Fruit fly (Drosophila melanogaster) whole organism, embryonic: ENCODE results near the gene CG6414.

Source experiments
- Aef1 ChIP-seq: fragments of 200-800 bp; sonication (Bioruptor generic); IDR thresholded peaks from 3 replicates; pipeline ENCODE4 v1.3.6; 2022; ENCODE audit warnings: missing biosample characterization, missing genetic modification characterization
- Awh ChIP-seq: fragments of 200-800 bp; sonication (Bioruptor generic); IDR thresholded peaks from 2 replicates; pipeline ENCODE4, ENCODE4 v1.3.6; 2022; ENCODE audit warnings: missing biosample characterization, missing genetic modification characterization
- CG11085 ChIP-seq: fragments of 200-800 bp; sonication (Bioruptor generic); IDR thresholded peaks from 2 replicates; pipeline ENCODE4 v1.3.6; 2022; ENCODE audit warnings: missing biosample characterization, missing genetic modification characterization
- CG17385 ChIP-seq: fragments of 200-800 bp; sonication (Bioruptor generic); optimal IDR thresholded peaks from 3 replicates; lab custom pipeline; 2018; ENCODE audit warnings: missing biosample characterization, mild to moderate bottlenecking, missing genetic modification characterization
- CG1792 ChIP-seq: fragments of 200-800 bp; sonication (Bioruptor generic); optimal IDR thresholded peaks from 2 replicates; lab custom pipeline; 2016; ENCODE audit warnings: missing biosample characterization, missing genetic modification characterization
- CG18619 ChIP-seq: fragments of 200-800 bp; sonication (Bioruptor generic); optimal IDR thresholded peaks from 3 replicates; lab custom pipeline; 2017; ENCODE audit warnings: missing biosample characterization, mild to moderate bottlenecking, missing genetic modification characterization
- CG18764 ChIP-seq: fragments of 200-800 bp; sonication (Bioruptor generic); optimal IDR thresholded peaks from 3 replicates; lab custom pipeline; 2016; ENCODE audit warnings: missing biosample characterization, missing genetic modification characterization
- CG30403 ChIP-seq: fragments of 200-800 bp; sonication (Bioruptor generic); optimal IDR thresholded peaks from 3 replicates; lab custom pipeline; 2016; ENCODE audit warnings: missing biosample characterization, missing genetic modification characterization
- CG31224 ChIP-seq: fragments of 200-800 bp; sonication (Bioruptor generic); IDR thresholded peaks from 2 replicates; pipeline ENCODE4 v1.3.6; 2022; ENCODE audit warnings: missing biosample characterization, missing genetic modification characterization
- CG32532 ChIP-seq: fragments of 200-800 bp; sonication (Bioruptor generic); IDR thresholded peaks from 2 replicates; pipeline ENCODE4 v1.3.6; 2022; ENCODE audit warnings: missing biosample characterization, missing genetic modification characterization
- CG34422 ChIP-seq: fragments of 200-800 bp; sonication (Bioruptor generic); IDR thresholded peaks from 3 replicates; pipeline ENCODE4 v1.3.6; 2022; ENCODE audit warnings: missing biosample characterization, missing genetic modification characterization
- CG3995 ChIP-seq: fragments of 200-800 bp; sonication (Bioruptor generic); optimal IDR thresholded peaks from 3 replicates; lab custom pipeline; 2016; ENCODE audit warnings: missing biosample characterization, missing genetic modification characterization
- CG4424 ChIP-seq: fragments of 200-800 bp; sonication (Bioruptor generic); optimal IDR thresholded peaks from 3 replicates; lab custom pipeline; 2016; ENCODE audit warnings: missing biosample characterization, missing genetic modification characterization
- CG5953 ChIP-seq: fragments of 200-800 bp; sonication (Bioruptor generic); IDR thresholded peaks from 2 replicates; pipeline ENCODE4 v1.3.6; 2022; ENCODE audit warnings: missing biosample characterization, missing genetic modification characterization
- CG7271 ChIP-seq: fragments of 200-800 bp; sonication (Bioruptor generic); optimal IDR thresholded peaks from 2 replicates; lab custom pipeline; 2018; ENCODE audit warnings: missing biosample characterization, mild to moderate bottlenecking, missing genetic modification characterization, moderate library complexity
- CG7357 ChIP-seq: fragments of 200-800 bp; sonication (Bioruptor generic); IDR thresholded peaks from 3 replicates; pipeline ENCODE4 v1.3.6; 2022; ENCODE audit warnings: missing biosample characterization, missing genetic modification characterization
- CG7839 ChIP-seq: fragments of 200-800 bp; sonication (Bioruptor generic); optimal IDR thresholded peaks from 3 replicates; lab custom pipeline; 2018; ENCODE audit warnings: missing biosample characterization, mild to moderate bottlenecking, missing genetic modification characterization, moderate library complexity
- CG7928 ChIP-seq: fragments of 200-800 bp; sonication (Bioruptor generic); optimal IDR thresholded peaks from 2 replicates; lab custom pipeline; 2017; ENCODE audit warnings: missing biosample characterization, mild to moderate bottlenecking, missing genetic modification characterization
- CG9817 ChIP-seq: fragments of 200-800 bp; sonication (Bioruptor generic); optimal IDR thresholded peaks from 2 replicates; lab custom pipeline; 2018; ENCODE audit warnings: missing biosample characterization, mild to moderate bottlenecking, missing genetic modification characterization, moderate library complexity
- Dek ChIP-seq: fragments of 200-800 bp; sonication (Bioruptor generic); optimal IDR thresholded peaks from 3 replicates; lab custom pipeline; 2019; ENCODE audit warnings: missing biosample characterization, mild to moderate bottlenecking, missing genetic modification characterization, moderate library complexity
- Dfd ChIP-seq, 2 experiments: fragments of >200 bp; optimal IDR thresholded peaks; 2 replicates each; lab custom pipeline; 2017; ENCODE audit warnings: missing biosample characterization in 2 of 2, missing genetic modification characterization in 2 of 2
- Eip74EF ChIP-seq, 2 experiments: fragments of 200-800 bp in 1 of 2; fragments of >200 bp in 1 of 2; sonication (Bioruptor generic) in 1 of 2; optimal IDR thresholded peaks; 2 replicates each; lab custom pipeline; 2017 to 2019; ENCODE audit warnings: missing biosample characterization in 2 of 2, missing genetic modification characterization in 2 of 2, mild to moderate bottlenecking in 1 of 2, moderate library complexity in 1 of 2
- Hey ChIP-seq: fragments of 200-800 bp; sonication (Bioruptor generic); optimal IDR thresholded peaks from 3 replicates; lab custom pipeline; 2018; ENCODE audit warnings: missing biosample characterization, mild to moderate bottlenecking, missing genetic modification characterization
- Hmx ChIP-seq: fragments of 200-800 bp; sonication (Bioruptor generic); optimal IDR thresholded peaks from 2 replicates; lab custom pipeline; 2016; ENCODE audit warnings: missing biosample characterization, missing genetic modification characterization
- Hr3 ChIP-seq: fragments of 200-800 bp; sonication (Bioruptor generic); optimal IDR thresholded peaks from 3 replicates; lab custom pipeline; 2016; ENCODE audit warnings: missing biosample characterization, missing genetic modification characterization
- NC2α ChIP-seq: fragments of 200-800 bp; sonication (Bioruptor generic); optimal IDR thresholded peaks from 2 replicates; lab custom pipeline; 2016; ENCODE audit warnings: missing biosample characterization, missing genetic modification characterization
- Nf-YB ChIP-seq: fragments of 200-800 bp; sonication (Bioruptor generic); optimal IDR thresholded peaks from 3 replicates; lab custom pipeline; 2019; ENCODE audit warnings: missing biosample characterization, mild to moderate bottlenecking, missing genetic modification characterization, moderate library complexity
- Usf ChIP-seq: fragments of 200-800 bp; sonication (Bioruptor generic); optimal IDR thresholded peaks from 2 replicates; lab custom pipeline; 2017; ENCODE audit warnings: missing genotype, missing biosample characterization, missing genetic modification characterization
- bigmax ChIP-seq: fragments of 200-800 bp; sonication (Bioruptor generic); optimal IDR thresholded peaks from 2 replicates; lab custom pipeline; 2018; ENCODE audit warnings: missing biosample characterization, mild to moderate bottlenecking, missing genetic modification characterization
- bowl ChIP-seq: fragments of 200-800 bp; sonication (Bioruptor generic); IDR thresholded peaks from 2 replicates; pipeline ENCODE4 v1.3.6; 2022; ENCODE audit warnings: missing biosample characterization, missing genetic modification characterization
- cas ChIP-seq: fragments of 200-800 bp; sonication (Bioruptor generic); IDR thresholded peaks from 2 replicates; pipeline ENCODE4 v1.3.6; 2022; ENCODE audit warnings: missing biosample characterization, missing genetic modification characterization
- cato ChIP-seq: fragments of 200-800 bp; sonication (Bioruptor generic); optimal IDR thresholded peaks from 2 replicates; lab custom pipeline; 2016; ENCODE audit warnings: missing biosample characterization, missing genetic modification characterization, borderline replicate concordance
- dimm ChIP-seq: fragments of 200-800 bp; sonication (Bioruptor generic); IDR thresholded peaks from 2 replicates; pipeline ENCODE4 v1.3.6; 2022; ENCODE audit warnings: missing biosample characterization, missing genetic modification characterization
- ewg ChIP-seq: fragments of 200-800 bp; sonication (Bioruptor generic); optimal IDR thresholded peaks from 3 replicates; lab custom pipeline; 2017; ENCODE audit warnings: mild to moderate bottlenecking, missing biosample characterization, missing genetic modification reagents, missing genetic modification characterization
- gcm ChIP-seq: fragments of 200-800 bp; sonication (Bioruptor generic); optimal IDR thresholded peaks from 2 replicates; lab custom pipeline; 2019; ENCODE audit warnings: missing biosample characterization, mild to moderate bottlenecking, missing genetic modification characterization, moderate library complexity
- gfzf ChIP-seq: fragments of 200-800 bp; sonication (Bioruptor generic); optimal IDR thresholded peaks from 2 replicates; lab custom pipeline; 2016; ENCODE audit warnings: missing biosample characterization, mild to moderate bottlenecking, missing genetic modification characterization, moderate library complexity
- gro ChIP-seq: fragments of 200-800 bp; sonication (Bioruptor generic); optimal IDR thresholded peaks from 2 replicates; lab custom pipeline; 2016; ENCODE audit warnings: missing biosample characterization, missing genetic modification characterization
- gsb-n ChIP-seq: fragments of 200-800 bp; sonication (Bioruptor generic); optimal IDR thresholded peaks from 3 replicates; lab custom pipeline; 2018; ENCODE audit warnings: missing biosample characterization, mild to moderate bottlenecking, missing genetic modification characterization
- hkb ChIP-seq, 2 experiments: fragments of 200-800 bp in 1 of 2; fragments of >200 bp in 1 of 2; sonication (Bioruptor generic) in 1 of 2; IDR thresholded peaks in 1 of 2; optimal IDR thresholded peaks in 1 of 2; 2 replicates each; pipeline versions ENCODE4 v1.3.6 to Lab custom; 2017 to 2022; ENCODE audit warnings: missing biosample characterization in 1 of 2, missing genetic modification characterization in 1 of 2
- ind ChIP-seq: fragments of 200-800 bp; sonication (Bioruptor generic); optimal IDR thresholded peaks from 3 replicates; lab custom pipeline; 2016; ENCODE audit warnings: missing biosample characterization, missing genetic modification characterization
- klu ChIP-seq: fragments of 200-800 bp; sonication (Bioruptor generic); IDR thresholded peaks from 2 replicates; pipeline ENCODE4 v1.3.6; 2022; ENCODE audit warnings: missing biosample characterization, missing genetic modification characterization
- onecut ChIP-seq: fragments of 200-800 bp; sonication (Bioruptor generic); IDR thresholded peaks from 2 replicates; pipeline ENCODE4 v1.3.6; 2022; ENCODE audit warnings: missing biosample characterization, missing genetic modification characterization
- psq ChIP-seq: fragments of 200-800 bp; sonication (Bioruptor generic); optimal IDR thresholded peaks from 2 replicates; lab custom pipeline; 2017; ENCODE audit warnings: missing biosample characterization, missing genetic modification characterization
- sima ChIP-seq: fragments of 200-800 bp; sonication (Bioruptor generic); optimal IDR thresholded peaks from 2 replicates; lab custom pipeline; 2016; ENCODE audit warnings: missing biosample characterization, missing genetic modification characterization
- slp2 ChIP-seq: fragments of 200-800 bp; sonication (Bioruptor generic); optimal IDR thresholded peaks from 2 replicates; lab custom pipeline; 2016; ENCODE audit warnings: missing biosample characterization, missing genetic modification characterization
- sob ChIP-seq: fragments of 200-800 bp; sonication (Bioruptor generic); IDR thresholded peaks from 2 replicates; pipeline ENCODE4 v1.3.6; 2022; ENCODE audit warnings: missing biosample characterization, missing genetic modification characterization
- stc ChIP-seq: fragments of 200-800 bp; sonication (Bioruptor generic); IDR thresholded peaks from 2 replicates; pipeline ENCODE4 v1.3.6; 2022; ENCODE audit warnings: missing biosample characterization, missing genetic modification characterization
- tll ChIP-seq, 2 experiments: fragments of 200-800 bp in 1 of 2; fragments of >200 bp in 1 of 2; sonication (Bioruptor generic) in 1 of 2; optimal IDR thresholded peaks; 2 replicates each; lab custom pipeline; 2017 to 2019; ENCODE audit warnings: missing biosample characterization in 2 of 2, missing genetic modification characterization in 2 of 2, mild to moderate bottlenecking in 1 of 2, moderate library complexity in 1 of 2
- unpg ChIP-seq: fragments of 200-800 bp; sonication (Bioruptor generic); optimal IDR thresholded peaks from 3 replicates; lab custom pipeline; 2018; ENCODE audit warnings: missing biosample characterization, mild to moderate bottlenecking, missing genetic modification characterization, moderate library complexity
- wdn ChIP-seq: fragments of 200-800 bp; sonication (Bioruptor generic); IDR thresholded peaks from 2 replicates; pipeline ENCODE4 v1.3.6; 2022; ENCODE audit warnings: missing biosample characterization, missing genetic modification characterization
- z ChIP-seq: fragments of 200-800 bp; sonication (Bioruptor generic); IDR thresholded peaks from 3 replicates; pipeline ENCODE4 v1.3.6; 2022; ENCODE audit warnings: missing biosample characterization, missing genetic modification characterization

Gene CG6414

DNA sequence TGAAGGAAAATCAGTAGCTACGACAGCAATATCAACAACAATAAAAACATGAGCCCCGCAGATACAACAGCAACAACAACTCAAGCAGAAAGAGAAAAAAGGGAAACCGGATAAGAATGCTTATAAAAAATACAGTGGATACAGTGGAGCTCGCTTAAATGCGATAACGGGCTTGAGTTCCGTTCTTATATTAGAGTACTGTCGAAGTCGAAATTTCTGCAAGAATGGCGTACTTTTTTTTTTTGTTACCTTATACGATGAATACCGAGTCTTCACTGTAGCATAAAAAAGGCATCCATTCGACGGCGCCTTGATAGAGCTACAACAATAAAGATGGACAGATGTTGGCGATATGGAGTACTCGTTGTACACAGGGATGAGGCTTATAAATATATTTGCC lies 39.0 kb upstream of the CG6414 start (continued):
- TF ChIP-seq CG32532 (GFP tag; lab: Robert Waterston, UW) (peak; percentile 51), Eip74EF (GFP tag; optimal IDR thresholded peaks at IDR 0.05; lab: Kevin White, UChicago) (no peak), klu (GFP tag; lab: Robert Waterston, UW) (peak; percentile 34; the same call in 1 of the 2 replicates), stc (GFP tag; lab: Robert Waterston, UW) (no peak), CG1792 (no peak), sima (no peak), unpg (GFP tag; lab: Kevin White, UChicago) (peak; percentile 48), Hr3 (peak; percentile 11), CG7928 (GFP tag; lab: Kevin White, UChicago) (no peak), CG4424 (GFP tag; lab: Kevin White, UChicago) (peak; percentile 34), CG18764 (no peak), Awh (GFP tag; lab: Robert Waterston, UW) (no peak), CG7357 (GFP tag; lab: Robert Waterston, UW) (no peak), CG31224 (no peak), Dek (tag; lab: Kevin White, UChicago) (no peak), cato (GFP tag; lab: Kevin White, UChicago) (no peak), Hmx (GFP tag; lab: Kevin White, UChicago) (no peak), Nf-YB (GFP tag; lab: Kevin White, UChicago) (no peak), Usf (GFP tag; lab: Kevin White, UChicago) (no peak), CG9817 (peak; percentile 27), sob (GFP tag; lab: Robert Waterston, UW) (peak; percentile 48; the same call in 1 of the 2 replicates), CG3995 (no peak), wdn (GFP tag; lab: Robert Waterston, UW) (no peak), ind (GFP tag; lab: Kevin White, UChicago) (peak; percentile 51), CG11085 (GFP tag; lab: Robert Waterston, UW) (no peak), bowl (no peak), CG5953 (GFP tag; lab: Robert Waterston, UW) (no peak), gcm (GFP tag; lab: Kevin White, UChicago) (no peak), CG30403 (GFP tag; lab: Kevin White, UChicago) (peak; percentile 46), dimm (no peak), tll (GFP tag; optimal IDR thresholded peaks at IDR 0.05; lab: Kevin White, UChicago) (no peak), CG34422 (GFP tag; lab: Robert Waterston, UW) (0 out of 3 replicates have a peak, but pooled peaks have one; percentile 40), NC2α (GFP tag; lab: Kevin White, UChicago) (no peak), ewg (GFP tag; lab: Kevin White, UChicago) (no peak), gro (GFP tag; lab: Kevin White, UChicago) (peak; percentile 0), gfzf (no peak), slp2 (GFP tag; lab: Kevin White, UChicago) (no peak), onecut (peak; percentile 46), Aef1 (GFP tag; lab: Robert Waterston, UW) (0 out of 3 replicates have a peak, but pooled peaks have one; percentile 24), CG7839 (tag; lab: Kevin White, UChicago) (peak; percentile 63), CG7271 (no peak), cas (GFP tag; lab: Robert Waterston, UW) (no peak), CG17385 (GFP tag; lab: Kevin White, UChicago) (peak; percentile 18), psq (no peak), CG18619 (GFP tag; lab: Kevin White, UChicago) (no peak), z (no peak), bigmax (GFP tag; lab: Kevin White, UChicago) (no peak), Dfd (GFP tag; optimal IDR thresholded peaks at IDR 0.05; lab: Kevin White, UChicago) (no peak), Hey (tag; lab: Kevin White, UChicago) (no peak), hkb (optimal IDR thresholded peaks at IDR 0.05; lab: Kevin White, UChicago) (no peak), hkb (GFP tag; IDR thresholded peaks at IDR 0.05; lab: Robert Waterston, UW) (0 out of 2 replicates have a peak, but pooled peaks have one; percentile 29), gsb-n (tag; lab: Kevin White, UChicago) (no peak)
